Worm (Caenorhabditis elegans) whole organism, L2 larva: Measurements from ENCODE around the gene B0286.1.
A peak's percentile ranks its signal among the peaks of the same experiment; 100 is the strongest.

ENCODE experiments used
- C34F6.9 ChIP-seq: fragments of 150-350 bp; optimal IDR thresholded peaks from 2 replicates; lab custom pipeline; 2014; ENCODE audit warnings: missing biosample characterization, missing genetic modification characterization
- R02D3.7 ChIP-seq: fragments of 150-350 bp; optimal IDR thresholded peaks from 2 replicates; lab custom pipeline; 2014; ENCODE audit warnings: missing biosample characterization, missing genetic modification characterization
- ZK546.5 ChIP-seq: sonication (generic microtip); optimal IDR thresholded peaks from 2 replicates; lab custom pipeline; 2017; ENCODE audit warnings: missing biosample characterization, missing genetic modification characterization
- alr-1 ChIP-seq: fragments of 150-350 bp; optimal IDR thresholded peaks from 2 replicates; lab custom pipeline; 2014; ENCODE audit warnings: missing biosample characterization, missing genetic modification characterization
- ama-1 ChIP-seq: fragments of 150-350 bp; optimal IDR thresholded peaks from 2 replicates; lab custom pipeline; 2018; ENCODE audit warnings: inconsistent platforms
- blmp-1 ChIP-seq: sonication (generic microtip); optimal IDR thresholded peaks from 2 replicates; lab custom pipeline; 2017; ENCODE audit warnings: missing genetic modification characterization, mild to moderate bottlenecking, missing compliant biosample characterization, antibody characterized with exemption, moderate library complexity; ENCODE audit not compliant: insufficient read depth
- ceh-82 ChIP-seq: fragments of 150-350 bp; optimal IDR thresholded peaks from 2 replicates; lab custom pipeline; 2014; ENCODE audit warnings: missing biosample characterization, missing genetic modification characterization
- crh-2 ChIP-seq: sonication (generic microtip); optimal IDR thresholded peaks from 2 replicates; lab custom pipeline; 2017; ENCODE audit warnings: missing biosample characterization, missing genetic modification characterization
- dmd-4 ChIP-seq: sonication (generic microtip); optimal IDR thresholded peaks from 2 replicates; lab custom pipeline; 2017; ENCODE audit warnings: missing biosample characterization, missing genetic modification characterization
- egl-27 ChIP-seq: sonication (generic microtip); optimal IDR thresholded peaks from 3 replicates; lab custom pipeline; 2017; ENCODE audit warnings: missing biosample characterization, missing genetic modification reagents, missing genetic modification characterization
- elt-1 ChIP-seq: fragments of 150-350 bp; optimal IDR thresholded peaks from 2 replicates; lab custom pipeline; 2014; ENCODE audit warnings: missing biosample characterization, missing genetic modification characterization
- elt-3 ChIP-seq: sonication (generic microtip); optimal IDR thresholded peaks from 2 replicates; lab custom pipeline; 2017; ENCODE audit warnings: missing biosample characterization, missing genetic modification characterization
- fos-1 ChIP-seq: fragments of 150-350 bp; optimal IDR thresholded peaks from 2 replicates; lab custom pipeline; 2014; ENCODE audit warnings: missing biosample characterization, missing genetic modification characterization
- gmeb-1 ChIP-seq: fragments of 150-350 bp; optimal IDR thresholded peaks from 2 replicates; lab custom pipeline; 2014; ENCODE audit warnings: missing biosample characterization, missing genetic modification characterization
- lin-13 ChIP-seq: fragments of 150-350 bp; optimal IDR thresholded peaks from 2 replicates; lab custom pipeline; 2014; ENCODE audit warnings: missing biosample characterization, missing genetic modification reagents, missing genetic modification characterization
- lin-39 ChIP-seq: fragments of 150-350 bp; optimal IDR thresholded peaks from 2 replicates; lab custom pipeline; 2014; ENCODE audit warnings: missing biosample characterization, missing genetic modification reagents, missing genetic modification characterization
- lsy-2 ChIP-seq, 2 experiments: fragments of 150-350 bp in 1 of 2; sonication (generic microtip) in 1 of 2; optimal IDR thresholded peaks; 2 replicates each; lab custom pipeline; 2014 to 2017; ENCODE audit warnings: missing biosample characterization in 2 of 2, missing genetic modification characterization in 2 of 2
- mab-5 ChIP-seq: fragments of 150-350 bp; optimal IDR thresholded peaks from 2 replicates; lab custom pipeline; 2014; ENCODE audit warnings: missing biosample characterization, missing genetic modification characterization
- mbf-1 ChIP-seq: sonication (generic microtip); optimal IDR thresholded peaks from 2 replicates; lab custom pipeline; 2017; ENCODE audit warnings: missing biosample characterization, missing genetic modification characterization
- mdl-1 ChIP-seq, 2 experiments: fragments of 150-350 bp in 1 of 2; sonication (generic microtip) in 1 of 2; optimal IDR thresholded peaks; 2 replicates each; lab custom pipeline; 2017; ENCODE audit warnings: missing biosample characterization in 2 of 2, missing genetic modification characterization in 2 of 2
- nhr-10 ChIP-seq: sonication (generic microtip); optimal IDR thresholded peaks from 2 replicates; lab custom pipeline; 2017; ENCODE audit warnings: missing biosample characterization, missing genetic modification characterization
- nhr-11 ChIP-seq: fragments of 150-350 bp; optimal IDR thresholded peaks from 2 replicates; lab custom pipeline; 2014; ENCODE audit warnings: missing biosample characterization, missing genetic modification characterization
- nhr-21 ChIP-seq: fragments of 150-350 bp; optimal IDR thresholded peaks from 2 replicates; lab custom pipeline; 2014; ENCODE audit warnings: missing biosample characterization, missing genetic modification characterization
- nhr-23 ChIP-seq: fragments of 150-350 bp; optimal IDR thresholded peaks from 2 replicates; lab custom pipeline; 2014; ENCODE audit warnings: missing biosample characterization, missing genetic modification reagents, missing genetic modification characterization
- nhr-237 ChIP-seq: fragments of 150-350 bp; optimal IDR thresholded peaks from 2 replicates; lab custom pipeline; 2014; ENCODE audit warnings: missing biosample characterization, missing genetic modification characterization
- nhr-25 ChIP-seq: fragments of 150-350 bp; sonication (generic microtip); optimal IDR thresholded peaks from 3 replicates; lab custom pipeline; 2014; ENCODE audit warnings: missing biosample characterization, missing genetic modification characterization
- nhr-77 ChIP-seq: fragments of 150-350 bp; optimal IDR thresholded peaks from 2 replicates; lab custom pipeline; 2014; ENCODE audit warnings: missing biosample characterization, missing genetic modification characterization
- sem-4 ChIP-seq: fragments of 150-350 bp; optimal IDR thresholded peaks from 2 replicates; lab custom pipeline; 2014; ENCODE audit warnings: missing biosample characterization, missing genetic modification reagents, missing genetic modification characterization
- sma-3 ChIP-seq: sonication (generic microtip); optimal IDR thresholded peaks from 2 replicates; lab custom pipeline; 2016; ENCODE audit warnings: missing genetic modification reagents, missing genetic modification characterization, missing compliant biosample characterization
- unc-39 ChIP-seq: fragments of 150-350 bp; optimal IDR thresholded peaks from 2 replicates; lab custom pipeline; 2014; ENCODE audit warnings: missing biosample characterization, missing genetic modification characterization
- unc-55 ChIP-seq: fragments of 150-350 bp; sonication (generic microtip); optimal IDR thresholded peaks from 3 replicates; lab custom pipeline; 2014; ENCODE audit warnings: missing biosample characterization, missing genetic modification reagents, missing genetic modification characterization
- zag-1 ChIP-seq: fragments of 150-350 bp; optimal IDR thresholded peaks from 2 replicates; lab custom pipeline; 2014; ENCODE audit warnings: missing biosample characterization, missing genetic modification characterization
- ztf-1 ChIP-seq: fragments of 200-800 bp; sonication (Bioruptor generic); conservative IDR thresholded peaks from 2 replicates; pipeline ENCODE4 v1.3.6; 2022; ENCODE audit warnings: missing genetic modification characterization, missing compliant biosample characterization
- ztf-4 ChIP-seq: fragments of 150-350 bp; optimal IDR thresholded peaks from 2 replicates; lab custom pipeline; 2014; ENCODE audit warnings: missing biosample characterization, missing genetic modification characterization

Gene B0286.1

DNA sequence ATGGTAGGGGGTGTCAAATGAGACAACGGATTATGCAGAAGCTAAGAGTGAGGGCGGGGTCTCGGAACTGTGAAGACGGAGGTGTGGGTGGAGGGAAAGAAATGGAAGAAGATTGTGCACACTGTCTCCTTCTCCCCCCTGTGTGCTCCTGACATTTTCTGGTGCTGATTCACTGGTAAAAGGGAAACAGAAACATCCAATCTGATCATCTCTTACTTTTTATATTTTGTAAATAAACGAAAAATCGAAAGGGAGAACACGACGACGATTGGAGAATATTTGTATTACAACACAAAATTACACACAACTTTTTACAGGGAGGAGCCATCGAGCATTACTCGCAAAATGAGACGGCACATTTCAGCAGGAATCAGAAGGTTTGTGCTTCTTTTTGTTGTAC is 5.0 kb downstream of the B0286.1 start, which contains the start of gene fkh-6:
fkh-6 (minus strand) TSS at position 101 of the 400 bp plus-strand sequence.
- TF ChIP-seq R02D3.7 (no peak), mab-5 (tag; lab: Kevin White, UChicago) (no peak), ceh-82 (tag; lab: Kevin White, UChicago) (no peak), nhr-23 (tag; lab: Kevin White, UChicago) (no peak), nhr-21 (tag; lab: Kevin White, UChicago) (no peak), elt-3 (no peak), crh-2 (no peak), lsy-2 (tag; optimal IDR thresholded peaks at IDR 0.05; lab: Kevin White, UChicago) (no peak), mdl-1 (tag; optimal IDR thresholded peaks at IDR 0.05; lab: Kevin White, UChicago) (no peak), lin-13 (GFP tag; lab: Kevin White, UChicago) (no peak), dmd-4 (tag; lab: Kevin White, UChicago) (no peak), sem-4 (no peak), nhr-237 (tag; lab: Kevin White, UChicago) (no peak), unc-55 (GFP tag; lab: Kevin White, UChicago) (no peak), egl-27 (tag; lab: Kevin White, UChicago) (no peak)

DNA sequence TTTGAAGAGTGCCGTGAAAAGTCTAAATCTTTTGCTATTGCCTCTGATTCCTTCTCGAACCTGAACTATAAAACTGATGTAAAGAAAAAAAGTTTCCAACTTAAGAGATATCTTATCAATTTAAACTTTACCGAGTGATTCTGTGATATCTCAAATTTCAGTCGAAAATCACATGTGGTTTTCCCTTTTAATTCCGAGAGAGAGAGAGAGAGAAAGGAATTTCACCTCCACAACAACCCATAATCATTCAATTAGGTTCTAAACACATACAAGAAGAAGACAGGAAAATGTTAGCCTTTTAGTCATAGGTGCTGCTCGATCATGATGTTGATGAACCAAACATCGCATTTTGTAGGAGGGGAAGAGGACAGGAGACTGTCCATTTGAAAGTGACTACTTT is 12.8 kb downstream of the B0286.1 start:
- TF ChIP-seq unc-39 (no peak), blmp-1 (peak; percentile 40)

ce11 chrII:4392526-4393057 is 14.3 kb downstream of the B0286.1 start, which contains the start of gene mlt-7:
Gene mlt-7, plus strand, starts transcription at chrII:4393007.
- TF ChIP-seq ceh-82 (tag; lab: Kevin White, UChicago), result no peak
- TF ChIP-seq elt-1 (tag; lab: Kevin White, UChicago), result no peak
- TF ChIP-seq blmp-1, result peak; percentile 40
- no peak for TF ChIP-seq zag-1 (tag; lab: Kevin White, UChicago)
- no peak for TF ChIP-seq alr-1 (tag; lab: Kevin White, UChicago)
- peak; percentile 73 for TF ChIP-seq nhr-25 (tag; lab: Kevin White, UChicago)

DNA sequence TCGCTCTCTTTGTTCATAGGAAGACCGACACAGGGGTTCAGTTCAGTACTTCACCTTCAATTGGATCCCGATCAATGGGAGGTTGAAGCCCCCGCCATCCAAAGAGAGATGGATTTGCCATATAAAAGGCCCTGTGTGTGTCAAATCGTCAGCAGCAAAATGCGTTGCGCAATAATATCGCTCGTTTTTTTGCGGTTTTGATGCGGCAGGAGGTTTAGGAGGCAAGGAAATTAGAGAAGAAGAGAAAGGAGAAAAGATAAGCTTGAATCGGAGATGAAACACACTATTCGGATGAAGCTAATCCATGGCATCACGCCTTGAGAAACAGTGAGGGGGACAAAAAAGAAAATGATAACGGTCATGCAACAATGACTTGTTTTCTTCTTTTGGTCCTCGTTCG is 16.1 kb downstream of the B0286.1 start:
- TF ChIP-seq ZK546.5 (tag; lab: Kevin White, UChicago), result no peak
- no peak for TF ChIP-seq sma-3 (GFP tag; lab: Kevin White, UChicago)
- no peak for TF ChIP-seq nhr-77
- TF ChIP-seq ztf-4 (tag; lab: Kevin White, UChicago), result no peak
- no peak for TF ChIP-seq nhr-10 (tag; lab: Kevin White, UChicago)
- TF ChIP-seq mbf-1 (tag; lab: Kevin White, UChicago), result no peak
- TF ChIP-seq mdl-1 (tag; optimal IDR thresholded peaks at IDR 0.05; lab: Kevin White, UChicago), result no peak
- no peak for TF ChIP-seq nhr-25 (tag; lab: Kevin White, UChicago)
- TF ChIP-seq ztf-1 (GFP tag; lab: Robert Waterston, UW), result no peak
- no peak for TF ChIP-seq fos-1 (tag; lab: Kevin White, UChicago)
- TF ChIP-seq ceh-82 (tag; lab: Kevin White, UChicago), result no peak
- TF ChIP-seq gmeb-1 (tag; lab: Kevin White, UChicago), result no peak
- TF ChIP-seq C34F6.9, result no peak
- no peak for TF ChIP-seq lin-39
- no peak for TF ChIP-seq nhr-23 (tag; lab: Kevin White, UChicago)
- no peak for TF ChIP-seq R02D3.7
- no peak for TF ChIP-seq sem-4
- no peak for TF ChIP-seq nhr-11 (tag; lab: Kevin White, UChicago)

DNA sequence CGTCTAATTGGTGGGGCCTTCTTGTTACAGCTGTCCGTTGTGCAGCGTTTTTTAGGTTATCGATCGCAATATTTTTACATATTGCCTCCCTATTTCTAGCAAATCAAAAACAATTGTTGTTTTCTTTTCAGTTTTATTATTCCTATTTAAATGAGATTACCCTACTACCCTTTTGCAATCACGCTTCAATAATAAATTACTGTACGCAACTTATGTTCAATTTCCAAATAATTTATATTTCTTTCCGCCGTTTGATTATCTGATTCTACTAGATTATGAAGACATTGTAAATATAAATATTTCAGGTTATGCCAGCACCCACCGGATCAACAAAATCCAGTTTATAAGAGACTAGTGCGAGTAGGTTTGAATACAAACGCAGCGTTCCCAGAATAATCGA is 27.1 kb downstream of the B0286.1 start, which contains the start of gene ZK430.5:
ZK430.5 (plus strand) TSS at position 301 of the 400 bp plus-strand sequence.
- TF ChIP-seq elt-1 (tag; lab: Kevin White, UChicago), result no peak
- no peak for TF ChIP-seq ama-1 (lab: Kevin White, UChicago)
- TF ChIP-seq C34F6.9, result no peak
- TF ChIP-seq egl-27 (tag; lab: Kevin White, UChicago), result no peak
- TF ChIP-seq, all 48 proteins: peak for 0
